Fruit fly (Drosophila melanogaster): ENCODE measurements around the gene Ugt303A1.
A peak's percentile ranks its signal among the peaks of the same experiment; 100 is the strongest.

Gene Ugt303A1

dm6 chr3R:11214449-11214950 lies 39.2 kb downstream of the Ugt303A1 start, which contains the start of gene ZnT86D (continued):
- TF ChIP-seq jigr1 (GFP tag; IDR thresholded peaks at IDR 0.05) (no peak), CG15514 (GFP tag; optimal IDR thresholded peaks at IDR 0.05) (peak; percentile 61), PHDP (tag; optimal IDR thresholded peaks at IDR 0.05) (peak; percentile 69), bcd (GFP tag; optimal IDR thresholded peaks at IDR 0.05) (peak; percentile 68), CG32772 (GFP tag; IDR thresholded peaks at IDR 0.05) (peak; percentile 39; the same call in 1 of the 2 replicates), cad (GFP tag; optimal IDR thresholded peaks at IDR 0.05) (no peak), scrt (GFP tag; optimal IDR thresholded peaks at IDR 0.05) (peak; percentile 20), CG17359 (tag; optimal IDR thresholded peaks at IDR 0.05) (peak; percentile 51), Hmr (GFP tag; optimal IDR thresholded peaks at IDR 0.05) (peak; percentile 47), BtbVII (GFP tag; optimal IDR thresholded peaks at IDR 0.05) (no peak), ap (GFP tag; IDR thresholded peaks at IDR 0.05) (no peak), pita (GFP tag; optimal IDR thresholded peaks at IDR 0.05) (no peak), sqz (GFP tag; optimal IDR thresholded peaks at IDR 0.05) (peak; percentile 46), pb (GFP tag; optimal IDR thresholded peaks at IDR 0.05) (peak; percentile 48), CG13894 (tag; optimal IDR thresholded peaks at IDR 0.05) (peak; percentile 79), C15 (GFP tag; IDR thresholded peaks at IDR 0.05) (no peak), CG1233 (GFP tag; optimal IDR thresholded peaks at IDR 0.05) (peak; percentile 46), gsb (GFP tag; IDR thresholded peaks at IDR 0.05) (no peak), kni (GFP tag; optimal IDR thresholded peaks at IDR 0.05) (peak; percentile 64), luna (GFP tag; optimal IDR thresholded peaks at IDR 0.05) (no peak), CG34376 (GFP tag; optimal IDR thresholded peaks at IDR 0.05) (peak; percentile 67), CoRest (tag; optimal IDR thresholded peaks at IDR 0.05) (peak; percentile 76), CG6654 (GFP tag; optimal IDR thresholded peaks at IDR 0.05) (no peak), CG1602 (GFP tag; optimal IDR thresholded peaks at IDR 0.05) (peak; percentile 80), CG6175 (GFP tag; IDR thresholded peaks at IDR 0.05) (no peak), da (GFP tag; optimal IDR thresholded peaks at IDR 0.05) (no peak), pho (GFP tag; optimal IDR thresholded peaks at IDR 0.05) (peak; percentile 79), Six4 (GFP tag; optimal IDR thresholded peaks at IDR 0.05) (no peak), Ada2b (GFP tag; IDR thresholded peaks at IDR 0.05) (peak; percentile 36; the same call in 1 of the 2 replicates), CG12744 (GFP tag; optimal IDR thresholded peaks at IDR 0.05) (peak; percentile 1), E2f1 (GFP tag; IDR thresholded peaks at IDR 0.05) (peak; percentile 30; the same call in 1 of the 2 replicates), dati (GFP tag; IDR thresholded peaks at IDR 0.05) (no peak), psq (GFP tag; optimal IDR thresholded peaks at IDR 0.05) (no peak), bsh (GFP tag; optimal IDR thresholded peaks at IDR 0.05) (peak in 1 of 2 experiments; percentile 46), Ets97D (GFP tag; optimal IDR thresholded peaks at IDR 0.05) (peak; percentile 57), Spps (tag; optimal IDR thresholded peaks at IDR 0.05) (no peak), grau (tag; optimal IDR thresholded peaks at IDR 0.05) (peak; percentile 99), dpn (GFP tag; optimal IDR thresholded peaks at IDR 0.05) (peak; percentile 44 to 47), cwo (GFP tag; optimal IDR thresholded peaks at IDR 0.05) (peak; percentile 49), Doc2 (GFP tag; IDR thresholded peaks at IDR 0.05) (no peak), CG3407 (GFP tag; optimal IDR thresholded peaks at IDR 0.05) (no peak), run (tag; optimal IDR thresholded peaks at IDR 0.05) (no peak), CG7372 (GFP tag; IDR thresholded peaks at IDR 0.05) (no peak), wor (GFP tag; IDR thresholded peaks at IDR 0.05) (no peak), Jarid2 (GFP tag; optimal IDR thresholded peaks at IDR 0.05) (no peak), onecut (GFP tag; IDR thresholded peaks at IDR 0.05) (no peak), CG2678 (tag; optimal IDR thresholded peaks at IDR 0.05) (peak; percentile 83), CG16813 (GFP tag; IDR thresholded peaks at IDR 0.05; ENCODE audit: partially characterized antibody) (no peak), ci (GFP tag; IDR thresholded peaks at IDR 0.05) (0 out of 3 replicates have a peak, but pooled peaks have one; percentile 55), CG8359 (GFP tag; optimal IDR thresholded peaks at IDR 0.05; ENCODE audit: borderline replicate concordance) (no peak)
